Fruit fly (Drosophila melanogaster): ENCODE results near the gene CG18814.

The CG18814 gene

DNA sequence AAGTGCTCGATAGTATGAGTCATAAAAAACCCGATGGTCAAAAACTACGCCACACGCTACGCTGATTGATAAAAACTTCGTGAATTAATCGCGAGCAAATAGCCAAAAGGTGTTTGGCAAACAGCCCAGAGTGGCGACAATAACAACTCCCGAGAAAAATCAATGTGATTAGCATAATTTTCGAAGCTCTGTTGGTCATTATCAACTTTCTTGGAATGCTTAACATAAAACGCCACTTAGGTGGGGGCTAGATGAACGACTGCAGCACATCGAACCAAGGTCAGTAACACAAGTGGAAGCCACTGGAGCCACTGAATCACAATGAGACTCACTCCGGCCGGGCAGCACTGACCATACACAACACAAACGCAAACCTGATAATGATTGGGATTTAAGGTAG, 31.9 kb upstream of the CG18814 start:
- no peak for TF ChIP-seq CG9705 (GFP tag; optimal IDR thresholded peaks at IDR 0.05)

DNA sequence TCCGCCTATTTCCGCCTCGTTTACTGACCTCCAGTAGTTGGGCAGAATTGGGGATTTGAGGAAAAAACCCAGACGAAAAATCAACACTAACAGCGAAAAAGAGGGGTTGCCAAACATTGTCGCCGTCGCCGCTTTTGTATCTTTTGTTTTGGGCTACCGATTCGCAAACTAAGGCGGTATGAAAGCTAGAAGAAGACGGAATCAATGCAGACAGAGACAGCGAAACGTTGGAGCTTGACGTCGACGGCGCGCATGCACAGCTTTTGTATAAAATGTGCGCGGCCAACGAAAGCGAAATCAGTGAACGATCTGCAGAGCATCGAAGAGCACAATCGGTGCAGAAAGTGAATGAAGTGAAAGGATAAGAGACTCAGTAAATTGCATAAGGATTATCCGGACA, 30.9 kb upstream of the CG18814 start, which contains the start of gene CG4998:
Gene CG4998 (plus strand): TSS at position 301 of the 400 bp plus-strand sequence.
- TF ChIP-seq rgr (GFP tag; optimal IDR thresholded peaks at IDR 0.05) (no peak), Hnf4 (GFP tag; optimal IDR thresholded peaks at IDR 0.05) (no peak), HLH106 (tag; optimal IDR thresholded peaks at IDR 0.05) (no peak), dmrt93B (GFP tag; optimal IDR thresholded peaks at IDR 0.05) (no peak), Myc (optimal IDR thresholded peaks at IDR 0.05) (no peak), ey (GFP tag; optimal IDR thresholded peaks at IDR 0.05) (no peak), tai (GFP tag; optimal IDR thresholded peaks at IDR 0.05) (no peak), Mio (GFP tag; optimal IDR thresholded peaks at IDR 0.05) (no peak), Dif (GFP tag; optimal IDR thresholded peaks at IDR 0.05; ENCODE audit: partially characterized antibody) (no peak), Jra (GFP tag; optimal IDR thresholded peaks at IDR 0.05) (no peak)

DNA sequence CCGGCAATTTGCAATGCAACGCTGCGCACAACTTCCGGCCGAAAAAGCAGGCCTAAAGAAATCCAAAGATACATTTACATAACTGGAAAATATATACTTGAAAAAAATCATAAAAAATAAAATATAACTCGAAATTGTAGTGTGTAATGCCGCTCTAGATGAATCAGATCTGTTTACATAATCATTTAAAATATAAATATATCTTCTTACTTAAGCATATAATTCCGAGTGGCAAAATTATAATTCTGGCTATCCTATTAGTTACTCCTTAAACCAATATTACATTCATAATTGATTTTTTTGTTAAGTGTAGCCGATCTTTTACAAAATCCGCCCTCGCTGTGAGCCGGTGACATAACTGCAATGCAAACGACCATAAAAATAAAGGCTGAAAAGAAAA, 30.2 kb upstream of the CG18814 start:
- TF ChIP-seq fru (GFP tag; optimal IDR thresholded peaks at IDR 0.05) (no peak), tai (GFP tag; optimal IDR thresholded peaks at IDR 0.05) (no peak), Myc (optimal IDR thresholded peaks at IDR 0.05) (no peak), jim (GFP tag; optimal IDR thresholded peaks at IDR 0.05) (no peak), lola (GFP tag; optimal IDR thresholded peaks at IDR 0.05) (no peak)

DNA sequence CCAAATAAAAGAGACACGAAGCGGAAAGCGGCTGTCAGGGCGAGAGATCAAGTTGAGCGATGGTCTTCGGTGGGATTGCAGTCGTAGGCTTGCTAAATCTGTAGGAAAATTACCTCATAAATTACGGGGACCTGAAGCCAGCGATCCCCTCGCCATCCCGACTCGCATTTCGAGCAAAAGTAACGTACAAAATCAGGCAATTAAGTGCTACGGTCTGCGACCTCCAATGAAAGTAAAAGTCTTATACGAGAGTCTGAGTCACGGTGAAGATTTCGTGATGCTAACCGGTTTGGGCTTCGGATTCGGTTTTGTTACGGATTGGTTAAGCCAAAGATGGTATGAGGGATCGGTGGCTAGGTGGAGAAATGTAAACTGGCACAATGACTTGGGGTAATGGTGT, 29.8 kb upstream of the CG18814 start:
- TF ChIP-seq CG32264 (GFP tag; optimal IDR thresholded peaks at IDR 0.05), result no peak
- no peak for TF ChIP-seq tai (GFP tag; optimal IDR thresholded peaks at IDR 0.05)
- no peak for TF ChIP-seq Hr83 (GFP tag; optimal IDR thresholded peaks at IDR 0.05; ENCODE audit: poor library complexity, severe bottlenecking)
- no peak for TF ChIP-seq HLH106 (tag; optimal IDR thresholded peaks at IDR 0.05)
- TF ChIP-seq fru (GFP tag; optimal IDR thresholded peaks at IDR 0.05), result no peak
- no peak for TF ChIP-seq br (GFP tag; optimal IDR thresholded peaks at IDR 0.05)
- TF ChIP-seq Vsx2 (GFP tag; optimal IDR thresholded peaks at IDR 0.05; ENCODE audit: partially characterized antibody), result no peak
- TF ChIP-seq rgr (GFP tag; optimal IDR thresholded peaks at IDR 0.05), result no peak
- TF ChIP-seq N (GFP tag; optimal IDR thresholded peaks at IDR 0.05), result no peak
- no peak for TF ChIP-seq CG9705 (GFP tag; optimal IDR thresholded peaks at IDR 0.05)
- no peak for TF ChIP-seq Abd-B (GFP tag; optimal IDR thresholded peaks at IDR 0.05)
- no peak for TF ChIP-seq woc (GFP tag; optimal IDR thresholded peaks at IDR 0.05)
- TF ChIP-seq brk (GFP tag; optimal IDR thresholded peaks at IDR 0.05), result no peak
- TF ChIP-seq usp (GFP tag; optimal IDR thresholded peaks at IDR 0.05), result no peak

DNA sequence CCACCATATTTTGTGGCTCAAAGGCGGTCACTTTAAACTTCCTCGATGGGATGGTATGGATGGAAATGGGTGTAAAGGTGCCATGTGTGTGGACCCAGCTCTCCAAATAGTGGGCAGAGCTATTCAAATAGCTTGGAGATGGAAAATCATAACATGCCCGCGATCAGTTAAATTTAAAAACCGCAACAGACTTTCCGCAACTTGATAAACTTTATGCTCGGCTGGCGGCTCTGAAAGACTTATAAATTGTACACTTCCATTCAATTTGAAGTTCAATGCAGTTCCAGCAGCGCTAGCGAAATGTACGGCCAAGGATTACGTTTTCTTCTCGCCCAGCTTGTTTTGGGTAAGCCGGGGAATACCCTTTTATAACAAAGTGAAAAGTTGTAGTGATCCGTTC, 23.6 kb upstream of the CG18814 start, which contains the start of gene CG33257:
Gene CG33257 (plus strand): TSS at position 301 of the 400 bp plus-strand sequence.
- no peak for TF ChIP-seq sage (GFP tag; optimal IDR thresholded peaks at IDR 0.05)
- TF ChIP-seq GATAd (GFP tag; optimal IDR thresholded peaks at IDR 0.05), result no peak
- TF ChIP-seq Hnf4 (GFP tag; optimal IDR thresholded peaks at IDR 0.05), result no peak
- TF ChIP-seq HLH106 (tag; optimal IDR thresholded peaks at IDR 0.05), result no peak
- no peak for TF ChIP-seq Hr83 (GFP tag; optimal IDR thresholded peaks at IDR 0.05; ENCODE audit: poor library complexity, severe bottlenecking)
- no peak for TF ChIP-seq dsf (GFP tag; optimal IDR thresholded peaks at IDR 0.05; ENCODE audit: borderline replicate concordance)
- TF ChIP-seq dmrt93B (GFP tag; optimal IDR thresholded peaks at IDR 0.05), result no peak
- no peak for TF ChIP-seq foxo (GFP tag; optimal IDR thresholded peaks at IDR 0.05)
- TF ChIP-seq Jra (GFP tag; optimal IDR thresholded peaks at IDR 0.05), result no peak
- no peak for TF ChIP-seq Mio (GFP tag; optimal IDR thresholded peaks at IDR 0.05)
- no peak for TF ChIP-seq woc (GFP tag; optimal IDR thresholded peaks at IDR 0.05)
- no peak for TF ChIP-seq OdsH (GFP tag; optimal IDR thresholded peaks at IDR 0.05)
- TF ChIP-seq Vsx2 (GFP tag; optimal IDR thresholded peaks at IDR 0.05; ENCODE audit: partially characterized antibody), result no peak
- no peak for TF ChIP-seq N (GFP tag; optimal IDR thresholded peaks at IDR 0.05)

DNA sequence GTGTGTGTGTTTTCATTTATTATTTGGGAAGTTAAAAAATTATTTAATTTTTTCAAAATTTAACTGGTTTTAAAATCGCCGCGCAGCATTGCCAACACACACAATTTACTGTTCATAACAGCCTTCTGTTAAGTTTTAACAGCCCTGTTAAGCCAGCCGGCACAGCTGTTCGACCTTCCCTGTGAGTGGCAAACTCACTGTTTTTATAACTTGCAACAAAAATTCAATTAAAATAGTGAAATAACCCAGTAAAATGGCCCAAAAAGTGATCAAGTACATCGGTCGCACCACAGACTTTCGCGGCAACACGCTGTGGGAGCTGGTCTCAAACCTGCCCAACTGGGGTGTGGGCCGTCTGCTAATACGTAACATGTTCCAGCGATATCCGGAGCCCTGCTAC, 21.7 kb upstream of the CG18814 start, which contains the start of gene mRpS34:
Gene mRpS34 (plus strand): TSS at position 161 of the 400 bp plus-strand sequence.
- TF ChIP-seq Abd-B (GFP tag; optimal IDR thresholded peaks at IDR 0.05) (no peak), dl (GFP tag; optimal IDR thresholded peaks at IDR 0.05; ENCODE audit: insufficient read depth in 1 of 2, partially characterized antibody in 2 of 2) (no peak), Myc (optimal IDR thresholded peaks at IDR 0.05) (no peak), sv (GFP tag; optimal IDR thresholded peaks at IDR 0.05) (no peak), lola (GFP tag; optimal IDR thresholded peaks at IDR 0.05) (no peak), CG9705 (GFP tag; optimal IDR thresholded peaks at IDR 0.05) (no peak), h (GFP tag; optimal IDR thresholded peaks at IDR 0.05) (no peak), Dfd (GFP tag; optimal IDR thresholded peaks at IDR 0.05) (no peak), brk (GFP tag; optimal IDR thresholded peaks at IDR 0.05) (no peak)
